Fruit fly (Drosophila melanogaster): ENCODE results near the gene CG18745.
A peak's percentile ranks its signal among the peaks of the same experiment; 100 is the strongest.

The CG18745 gene

DNA sequence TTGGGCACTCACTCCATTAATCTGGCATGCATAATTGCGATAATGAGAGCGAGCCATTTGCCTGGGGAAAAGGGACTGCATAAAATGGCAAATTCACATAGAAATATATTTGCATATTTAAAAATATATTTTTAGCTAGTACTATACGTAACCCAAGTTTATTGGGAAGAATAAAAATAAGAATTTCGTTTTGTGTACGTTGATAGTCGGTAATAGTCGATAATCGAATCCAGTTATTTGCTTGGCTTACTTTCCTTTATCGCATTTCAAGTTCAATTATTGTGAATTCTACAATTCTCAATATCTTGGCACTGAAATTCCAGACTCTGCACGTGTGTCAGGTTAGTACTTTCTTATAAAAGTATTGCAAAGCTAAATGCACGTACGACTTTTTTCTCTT, 16.8 kb upstream of the CG18745 start, which contains the start of gene CG3014:
Gene CG3014 (minus strand): TSS at position 101 of the 400 bp plus-strand sequence.
- no peak for TF ChIP-seq sv (GFP tag; optimal IDR thresholded peaks at IDR 0.05)
- no peak for TF ChIP-seq Abd-B (GFP tag; optimal IDR thresholded peaks at IDR 0.05)
- TF ChIP-seq dl (GFP tag; optimal IDR thresholded peaks at IDR 0.05; ENCODE audit: insufficient read depth in 1 of 2, partially characterized antibody in 2 of 2): no peak
- TF ChIP-seq woc (GFP tag; optimal IDR thresholded peaks at IDR 0.05): no peak
- no peak for TF ChIP-seq CG9705 (GFP tag; optimal IDR thresholded peaks at IDR 0.05)
- TF ChIP-seq Dfd (GFP tag; optimal IDR thresholded peaks at IDR 0.05): no peak
- TF ChIP-seq tai (GFP tag; optimal IDR thresholded peaks at IDR 0.05): no peak
- no peak for TF ChIP-seq jim (GFP tag; optimal IDR thresholded peaks at IDR 0.05)
- TF ChIP-seq h (GFP tag; optimal IDR thresholded peaks at IDR 0.05): no peak
- no peak for TF ChIP-seq fru (GFP tag; optimal IDR thresholded peaks at IDR 0.05)
- TF ChIP-seq br (GFP tag; optimal IDR thresholded peaks at IDR 0.05): no peak
- no peak for TF ChIP-seq lola (GFP tag; optimal IDR thresholded peaks at IDR 0.05)
- no peak for TF ChIP-seq Myc (optimal IDR thresholded peaks at IDR 0.05)
- no peak for TF ChIP-seq N (GFP tag; optimal IDR thresholded peaks at IDR 0.05)
- TF ChIP-seq dsf (GFP tag; optimal IDR thresholded peaks at IDR 0.05; ENCODE audit: borderline replicate concordance): no peak

DNA sequence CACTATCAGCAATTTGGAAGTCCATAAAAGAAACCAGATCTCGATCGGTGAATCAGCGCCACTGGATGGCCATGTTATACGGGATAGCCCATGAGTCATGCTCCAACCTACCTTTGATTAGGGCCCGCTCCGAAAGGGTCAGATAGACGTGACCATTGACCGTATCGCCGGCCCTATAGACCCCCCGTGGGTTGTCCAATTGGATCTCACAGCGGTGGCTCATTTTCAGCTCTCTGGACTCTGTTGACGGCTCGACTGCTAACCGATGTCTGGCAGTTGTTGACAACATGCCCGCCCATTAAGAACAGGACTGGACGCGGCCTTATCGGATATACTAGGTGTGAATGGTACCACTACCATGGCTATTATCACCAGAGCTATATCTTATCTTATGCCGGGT, 12.6 kb upstream of the CG18745 start, which contains the start of gene CG18744:
Gene CG18744 (minus strand): TSS at position 247 of the 400 bp plus-strand sequence.
- TF ChIP-seq h (GFP tag; optimal IDR thresholded peaks at IDR 0.05) (no peak), Rel (GFP tag; optimal IDR thresholded peaks at IDR 0.05) (no peak), Rel (tag; optimal IDR thresholded peaks at IDR 0.05) (no peak), jim (GFP tag; optimal IDR thresholded peaks at IDR 0.05) (no peak), tai (GFP tag; optimal IDR thresholded peaks at IDR 0.05) (no peak), sage (GFP tag; optimal IDR thresholded peaks at IDR 0.05) (no peak), br (GFP tag; optimal IDR thresholded peaks at IDR 0.05) (no peak), Hnf4 (GFP tag; optimal IDR thresholded peaks at IDR 0.05) (no peak), Vsx2 (GFP tag; optimal IDR thresholded peaks at IDR 0.05; ENCODE audit: partially characterized antibody) (no peak), Dfd (GFP tag; optimal IDR thresholded peaks at IDR 0.05) (no peak), sv (GFP tag; optimal IDR thresholded peaks at IDR 0.05) (no peak), foxo (GFP tag; optimal IDR thresholded peaks at IDR 0.05) (no peak), Hr83 (GFP tag; optimal IDR thresholded peaks at IDR 0.05; ENCODE audit: poor library complexity, severe bottlenecking) (no peak), pan (optimal IDR thresholded peaks at IDR 0.05) (no peak)

DNA sequence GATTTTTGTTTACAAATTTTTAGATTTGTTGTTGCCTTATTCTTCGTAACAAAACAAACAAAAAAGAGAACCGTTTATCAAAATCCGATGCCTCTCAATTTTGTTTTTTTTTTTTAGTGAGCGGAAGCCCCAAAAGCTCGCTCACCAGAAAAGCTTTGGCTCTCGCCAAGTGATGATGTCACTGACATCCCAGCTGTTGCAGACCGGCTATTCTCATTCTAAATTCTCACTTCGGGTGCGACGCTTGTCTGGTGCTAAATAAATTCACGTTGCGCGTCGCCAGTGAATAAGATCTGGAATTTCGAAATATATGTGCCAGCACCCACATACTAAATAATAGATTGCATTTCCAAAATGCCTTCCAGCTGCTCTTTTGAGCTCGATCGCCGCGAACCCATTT, 7.9 kb upstream of the CG18745 start, which contains the start of gene CG2641:
Gene CG2641 (plus strand): TSS at position 215 of the 400 bp plus-strand sequence.
- TF ChIP-seq dmrt93B (GFP tag; optimal IDR thresholded peaks at IDR 0.05): no peak
- peak; percentile 38 for TF ChIP-seq Dif (GFP tag; optimal IDR thresholded peaks at IDR 0.05; ENCODE audit: partially characterized antibody)
- peak; percentile 92 for TF ChIP-seq CrebA (GFP tag; optimal IDR thresholded peaks at IDR 0.05; ENCODE audit: borderline replicate concordance)
- TF ChIP-seq CG32264 (GFP tag; optimal IDR thresholded peaks at IDR 0.05): peak; percentile 36
- TF ChIP-seq HLH106 (tag; optimal IDR thresholded peaks at IDR 0.05): no peak
- no peak for TF ChIP-seq Dfd (GFP tag; optimal IDR thresholded peaks at IDR 0.05)
- no peak for TF ChIP-seq N (GFP tag; optimal IDR thresholded peaks at IDR 0.05)
- no peak for TF ChIP-seq lola (GFP tag; optimal IDR thresholded peaks at IDR 0.05)
- TF ChIP-seq sv (GFP tag; optimal IDR thresholded peaks at IDR 0.05): no peak
- TF ChIP-seq woc (GFP tag; optimal IDR thresholded peaks at IDR 0.05): no peak
- peak; percentile 34 for TF ChIP-seq brk (GFP tag; optimal IDR thresholded peaks at IDR 0.05)
- TF ChIP-seq Mio (GFP tag; optimal IDR thresholded peaks at IDR 0.05): no peak
- TF ChIP-seq Hr78 (GFP tag; optimal IDR thresholded peaks at IDR 0.05): no peak
- no peak for TF ChIP-seq dl (GFP tag; optimal IDR thresholded peaks at IDR 0.05; ENCODE audit: insufficient read depth in 1 of 2, partially characterized antibody in 2 of 2)
- TF ChIP-seq psq (GFP tag; optimal IDR thresholded peaks at IDR 0.05): no peak
- peak; percentile 58 for TF ChIP-seq sage (GFP tag; optimal IDR thresholded peaks at IDR 0.05)
- no peak for TF ChIP-seq h (GFP tag; optimal IDR thresholded peaks at IDR 0.05)
- TF ChIP-seq br (GFP tag; optimal IDR thresholded peaks at IDR 0.05): no peak
- no peak for TF ChIP-seq CG9705 (GFP tag; optimal IDR thresholded peaks at IDR 0.05)
- no peak for TF ChIP-seq jim (GFP tag; optimal IDR thresholded peaks at IDR 0.05)
- no peak for TF ChIP-seq usp (GFP tag; optimal IDR thresholded peaks at IDR 0.05)
- TF ChIP-seq Vsx2 (GFP tag; optimal IDR thresholded peaks at IDR 0.05; ENCODE audit: partially characterized antibody): peak; percentile 16
- TF ChIP-seq Jra (GFP tag; optimal IDR thresholded peaks at IDR 0.05): no peak
- TF ChIP-seq foxo (GFP tag; optimal IDR thresholded peaks at IDR 0.05): peak in 1 of 2 experiments; percentile 80
- peak; percentile 48 for TF ChIP-seq Sp1 (GFP tag; optimal IDR thresholded peaks at IDR 0.05)
- TF ChIP-seq Rel (GFP tag; optimal IDR thresholded peaks at IDR 0.05): peak; percentile 95
- TF ChIP-seq Rel (tag; optimal IDR thresholded peaks at IDR 0.05): no peak
- no peak for TF ChIP-seq pan (optimal IDR thresholded peaks at IDR 0.05)
- no peak for TF ChIP-seq ey (GFP tag; optimal IDR thresholded peaks at IDR 0.05)
- TF ChIP-seq OdsH (GFP tag; optimal IDR thresholded peaks at IDR 0.05): no peak
- no peak for TF ChIP-seq Myc (optimal IDR thresholded peaks at IDR 0.05)
- no peak for TF ChIP-seq tai (GFP tag; optimal IDR thresholded peaks at IDR 0.05)
- TF ChIP-seq fru (GFP tag; optimal IDR thresholded peaks at IDR 0.05): no peak
